Fruit fly (Drosophila melanogaster): ENCODE measurements around the gene CLIP-190.

The CLIP-190 gene

dm6 chr2L:17433030-17433912 is 48.8 kb downstream of the CLIP-190 start, which contains the start of the genes Dif and CG5043 (continued):
- TF ChIP-seq CG6765 (GFP tag; optimal IDR thresholded peaks at IDR 0.05) = peak; percentile 41
- no peak for TF ChIP-seq CG5953 (GFP tag; IDR thresholded peaks at IDR 0.05)
- TF ChIP-seq shn (GFP tag; optimal IDR thresholded peaks at IDR 0.05) = no peak
- no peak for TF ChIP-seq B-H2 (GFP tag; optimal IDR thresholded peaks at IDR 0.05)
- TF ChIP-seq Dek (tag; optimal IDR thresholded peaks at IDR 0.05) = no peak
- TF ChIP-seq Stat92E (GFP tag; optimal IDR thresholded peaks at IDR 0.05) = no peak
- TF ChIP-seq HmgZ (tag; optimal IDR thresholded peaks at IDR 0.05) = peak; percentile 23
- no peak for TF ChIP-seq Gsc (GFP tag; IDR thresholded peaks at IDR 0.05)
- TF ChIP-seq cwo (GFP tag; optimal IDR thresholded peaks at IDR 0.05) = no peak
- TF ChIP-seq zen2 (GFP tag; IDR thresholded peaks at IDR 0.05; ENCODE audit: partially characterized antibody) = peak; percentile 60; the same call in 1 of the 3 replicates
- no peak for TF ChIP-seq fru (optimal IDR thresholded peaks at IDR 0.05)
- TF ChIP-seq sna (GFP tag; IDR thresholded peaks at IDR 0.05; ENCODE audit: partially characterized antibody) = no peak
- no peak for TF ChIP-seq Med (GFP tag)
- TF ChIP-seq CG30020 (tag; optimal IDR thresholded peaks at IDR 0.05) = no peak
- TF ChIP-seq sr (GFP tag; IDR thresholded peaks at IDR 0.05) = no peak
- TF ChIP-seq ara (GFP tag; IDR thresholded peaks at IDR 0.05) = no peak
- TF ChIP-seq gro (GFP tag; optimal IDR thresholded peaks at IDR 0.05) = no peak
- no peak for TF ChIP-seq CkIIα-i1 (GFP tag; IDR thresholded peaks at IDR 0.05)
- TF ChIP-seq CG9727 (GFP tag; optimal IDR thresholded peaks at IDR 0.05) = no peak
- no peak for TF ChIP-seq CG15601 (tag; optimal IDR thresholded peaks at IDR 0.05)
- TF ChIP-seq otp (GFP tag; IDR thresholded peaks at IDR 0.05) = no peak
- no peak for TF ChIP-seq wor (GFP tag; IDR thresholded peaks at IDR 0.05)
- TF ChIP-seq Dp (GFP tag; optimal IDR thresholded peaks at IDR 0.05) = peak; percentile 73
- TF ChIP-seq CG6683 (GFP tag; optimal IDR thresholded peaks at IDR 0.05) = no peak
- TF ChIP-seq aop (GFP tag; IDR thresholded peaks at IDR 0.05) = no peak
- no peak for TF ChIP-seq CG9437 (GFP tag; optimal IDR thresholded peaks at IDR 0.05)
- TF ChIP-seq CG17186 (GFP tag; optimal IDR thresholded peaks at IDR 0.05) = no peak
- TF ChIP-seq CG6272 (GFP tag; IDR thresholded peaks at IDR 0.05) = no peak
- TF ChIP-seq crol (GFP tag; IDR thresholded peaks at IDR 0.05) = peak; percentile 90
- TF ChIP-seq CG8478 (optimal IDR thresholded peaks at IDR 0.05) = no peak
- TF ChIP-seq CG14667 (GFP tag; IDR thresholded peaks at IDR 0.05) = no peak
- TF ChIP-seq CG17829 (tag; optimal IDR thresholded peaks at IDR 0.05) = no peak
- no peak for TF ChIP-seq prd (optimal IDR thresholded peaks at IDR 0.05)
- TF ChIP-seq prd (GFP tag; IDR thresholded peaks at IDR 0.05) = no peak
- TF ChIP-seq Dip3 (GFP tag; optimal IDR thresholded peaks at IDR 0.05) = no peak
- TF ChIP-seq E2f1 (GFP tag; IDR thresholded peaks at IDR 0.05) = no peak
- peak; percentile 28 for TF ChIP-seq CG15514 (GFP tag; optimal IDR thresholded peaks at IDR 0.05)
- no peak for TF ChIP-seq stc (GFP tag; IDR thresholded peaks at IDR 0.05)
- TF ChIP-seq CG2116 (GFP tag; optimal IDR thresholded peaks at IDR 0.05) = no peak
- TF ChIP-seq CG16863 (GFP tag; optimal IDR thresholded peaks at IDR 0.05) = no peak
- no peak for TF ChIP-seq gem (tag; optimal IDR thresholded peaks at IDR 0.05)
- TF ChIP-seq ab (GFP tag; optimal IDR thresholded peaks at IDR 0.05) = no peak
- TF ChIP-seq Antp (GFP tag; optimal IDR thresholded peaks at IDR 0.05) = no peak
- no peak for TF ChIP-seq pzg (GFP tag; optimal IDR thresholded peaks at IDR 0.05)
- TF ChIP-seq HLHmδ (GFP tag; optimal IDR thresholded peaks at IDR 0.05) = no peak
- no peak for TF ChIP-seq CG2712 (tag; optimal IDR thresholded peaks at IDR 0.05)
- TF ChIP-seq CG7372 (GFP tag; IDR thresholded peaks at IDR 0.05) = no peak
- no peak for TF ChIP-seq ATbp (GFP tag; optimal IDR thresholded peaks at IDR 0.05)
- TF ChIP-seq Six4 (GFP tag; optimal IDR thresholded peaks at IDR 0.05) = no peak
- no peak for TF ChIP-seq exex (tag; optimal IDR thresholded peaks at IDR 0.05)
